Fruit fly (Drosophila melanogaster) whole organism, embryonic: ENCODE measurements around the gene MED22.

Experiments
- Bteb2 ChIP-seq: fragments of 200-800 bp; sonication (Bioruptor generic); optimal IDR thresholded peaks from 2 replicates; lab custom pipeline; 2016; ENCODE audit warnings: missing biosample characterization, missing genetic modification characterization
- CG10147 ChIP-seq: fragments of 200-800 bp; sonication (Bioruptor generic); optimal IDR thresholded peaks from 2 replicates; lab custom pipeline; 2019; ENCODE audit warnings: missing biosample characterization, mild to moderate bottlenecking, missing genetic modification characterization, moderate library complexity
- CG10209 ChIP-seq: fragments of 200-800 bp; sonication (Bioruptor generic); optimal IDR thresholded peaks from 3 replicates; lab custom pipeline; 2017; ENCODE audit warnings: missing biosample characterization, mild to moderate bottlenecking, missing genetic modification characterization, missing genetic modification reagents
- CG10543 ChIP-seq: fragments of 200-800 bp; sonication (Bioruptor generic); optimal IDR thresholded peaks from 3 replicates; lab custom pipeline; 2017; ENCODE audit warnings: missing biosample characterization, mild to moderate bottlenecking, missing genetic modification characterization, moderate library complexity
- CG12155 ChIP-seq: fragments of 200-800 bp; sonication (Bioruptor generic); optimal IDR thresholded peaks from 3 replicates; lab custom pipeline; 2016; ENCODE audit warnings: missing biosample characterization, missing genetic modification characterization
- CG13424 ChIP-seq: fragments of 200-800 bp; sonication (Bioruptor generic); optimal IDR thresholded peaks from 2 replicates; lab custom pipeline; 2019; ENCODE audit warnings: missing biosample characterization, mild to moderate bottlenecking, missing genetic modification characterization, moderate library complexity
- CG13894 ChIP-seq: fragments of 200-800 bp; sonication (Bioruptor generic); optimal IDR thresholded peaks from 3 replicates; lab custom pipeline; 2018; ENCODE audit warnings: missing biosample characterization, mild to moderate bottlenecking, missing genetic modification characterization, moderate library complexity
- CG14441 ChIP-seq: fragments of 200-800 bp; sonication (Bioruptor generic); IDR thresholded peaks from 2 replicates; pipeline ENCODE4 v1.3.6; 2022; ENCODE audit warnings: missing biosample characterization, missing genetic modification characterization
- CG17361 ChIP-seq: fragments of 200-800 bp; sonication (Bioruptor generic); IDR thresholded peaks from 3 replicates; pipeline ENCODE4 v1.3.6; 2022; ENCODE audit warnings: missing biosample characterization, missing genetic modification characterization
- CG18599 ChIP-seq: fragments of 200-800 bp; sonication (Bioruptor generic); optimal IDR thresholded peaks from 3 replicates; lab custom pipeline; 2017; ENCODE audit warnings: missing biosample characterization, missing genetic modification characterization, mild to moderate bottlenecking, moderate library complexity, missing genetic modification reagents
- CG2678 ChIP-seq: fragments of 200-800 bp; sonication (Bioruptor generic); optimal IDR thresholded peaks from 3 replicates; lab custom pipeline; 2019; ENCODE audit warnings: missing biosample characterization, mild to moderate bottlenecking, missing genetic modification characterization, moderate library complexity
- CG34376 ChIP-seq: fragments of 200-800 bp; sonication (Bioruptor generic); optimal IDR thresholded peaks from 2 replicates; lab custom pipeline; 2018; ENCODE audit warnings: missing biosample characterization, mild to moderate bottlenecking, missing genetic modification characterization
- CG4730 ChIP-seq: fragments of 200-800 bp; sonication (Bioruptor generic); IDR thresholded peaks from 2 replicates; pipeline ENCODE4 v1.3.6; 2022; ENCODE audit warnings: missing biosample characterization, missing genetic modification characterization
- CG6765 ChIP-seq: fragments of 200-800 bp; sonication (Bioruptor generic); optimal IDR thresholded peaks from 3 replicates; lab custom pipeline; 2017; ENCODE audit warnings: missing biosample characterization, mild to moderate bottlenecking, missing genetic modification characterization
- CG6813 ChIP-seq: fragments of 200-800 bp; sonication (Bioruptor generic); optimal IDR thresholded peaks from 2 replicates; lab custom pipeline; 2017; ENCODE audit warnings: missing biosample characterization, missing genetic modification characterization, mild to moderate bottlenecking, moderate library complexity, missing genetic modification reagents
- CG6854 ChIP-seq: fragments of 200-800 bp; sonication (Bioruptor generic); optimal IDR thresholded peaks from 3 replicates; lab custom pipeline; 2017; ENCODE audit warnings: missing biosample characterization, mild to moderate bottlenecking, missing genetic modification characterization
- CG7963 ChIP-seq: fragments of 200-800 bp; sonication (Bioruptor generic); IDR thresholded peaks from 3 replicates; pipeline ENCODE4 v1.3.6; 2022; ENCODE audit warnings: missing biosample characterization, missing genetic modification characterization; ENCODE audit not compliant: partially characterized antibody
- CG8924 ChIP-seq: fragments of 200-800 bp; optimal IDR thresholded peaks from 3 replicates; lab custom pipeline; 2019; ENCODE audit warnings: missing biosample characterization, mild to moderate bottlenecking, missing genetic modification characterization, moderate library complexity
- CG9727 ChIP-seq: fragments of 200-800 bp; sonication (Bioruptor generic); optimal IDR thresholded peaks from 3 replicates; lab custom pipeline; 2017; ENCODE audit warnings: missing biosample characterization, mild to moderate bottlenecking, missing genetic modification characterization
- Dek ChIP-seq: fragments of 200-800 bp; sonication (Bioruptor generic); optimal IDR thresholded peaks from 3 replicates; lab custom pipeline; 2019; ENCODE audit warnings: missing biosample characterization, mild to moderate bottlenecking, missing genetic modification characterization, moderate library complexity
- Doc3 ChIP-seq: fragments of 200-800 bp; sonication (Bioruptor generic); IDR thresholded peaks from 3 replicates; pipeline ENCODE4 v1.3.6; 2022; ENCODE audit warnings: missing biosample characterization, missing genetic modification characterization; ENCODE audit not compliant: partially characterized antibody
- Jarid2 ChIP-seq: fragments of 200-800 bp; sonication (Bioruptor generic); optimal IDR thresholded peaks from 3 replicates; lab custom pipeline; 2017; ENCODE audit warnings: mild to moderate bottlenecking, missing biosample characterization, missing genetic modification reagents, missing genetic modification characterization
- NfI ChIP-seq: fragments of 200-800 bp; sonication (Bioruptor generic); optimal IDR thresholded peaks from 3 replicates; lab custom pipeline; 2018; ENCODE audit warnings: missing biosample characterization, mild to moderate bottlenecking, missing genetic modification characterization, moderate library complexity
- Oli ChIP-seq: fragments of 200-800 bp; sonication (Bioruptor generic); optimal IDR thresholded peaks from 2 replicates; lab custom pipeline; 2018; ENCODE audit warnings: missing biosample characterization, mild to moderate bottlenecking, missing genetic modification characterization, moderate library complexity
- Optix ChIP-seq: fragments of 200-800 bp; sonication (Bioruptor generic); IDR thresholded peaks from 3 replicates; pipeline ENCODE4 v1.3.6; 2022; ENCODE audit warnings: missing biosample characterization, missing genetic modification characterization
- Ptx1 ChIP-seq: fragments of 200-800 bp; sonication (Bioruptor generic); IDR thresholded peaks from 2 replicates; pipeline ENCODE4 v1.3.6; 2022; ENCODE audit warnings: missing biosample characterization, missing genetic modification characterization
- Rfx ChIP-seq: fragments of 200-800 bp; sonication (Bioruptor generic); IDR thresholded peaks from 2 replicates; pipeline ENCODE4 v1.3.6; 2022; ENCODE audit warnings: missing biosample characterization, missing genetic modification characterization
- Xbp1 ChIP-seq: fragments of 200-800 bp; sonication (Bioruptor generic); optimal IDR thresholded peaks from 3 replicates; lab custom pipeline; 2016; ENCODE audit warnings: missing biosample characterization, mild to moderate bottlenecking, missing genetic modification characterization
- al ChIP-seq: fragments of 200-800 bp; sonication (Bioruptor generic); IDR thresholded peaks from 2 replicates; pipeline ENCODE4 v1.3.6; 2022; ENCODE audit warnings: missing biosample characterization, missing genetic modification characterization
- bcd ChIP-seq: fragments of 200-800 bp; sonication (Bioruptor generic); optimal IDR thresholded peaks from 2 replicates; lab custom pipeline; 2017; ENCODE audit warnings: missing biosample characterization, mild to moderate bottlenecking, missing genetic modification characterization
- caup ChIP-seq: fragments of 200-800 bp; sonication (Bioruptor generic); optimal IDR thresholded peaks from 3 replicates; lab custom pipeline; 2017; ENCODE audit warnings: missing biosample characterization, mild to moderate bottlenecking, missing genetic modification characterization, moderate library complexity; ENCODE audit not compliant: severe bottlenecking
- dmrt99B ChIP-seq: fragments of 200-800 bp; sonication (Bioruptor generic); optimal IDR thresholded peaks from 2 replicates; lab custom pipeline; 2018; ENCODE audit warnings: missing biosample characterization, mild to moderate bottlenecking, missing genetic modification characterization, moderate library complexity
- dysf ChIP-seq: fragments of 200-800 bp; sonication (Bioruptor generic); IDR thresholded peaks from 3 replicates; pipeline ENCODE4 v1.3.6; 2022; ENCODE audit warnings: missing biosample characterization, missing genetic modification characterization
- exex ChIP-seq: fragments of 200-800 bp; sonication (Bioruptor generic); optimal IDR thresholded peaks from 4 replicates; lab custom pipeline; 2018; ENCODE audit warnings: missing biosample characterization, mild to moderate bottlenecking, missing genetic modification characterization, moderate library complexity
- gce ChIP-seq: fragments of 200-800 bp; sonication (Bioruptor generic); IDR thresholded peaks from 3 replicates; pipeline ENCODE4 v1.3.6; 2022; ENCODE audit warnings: missing biosample characterization, missing genetic modification characterization
- gro ChIP-seq: fragments of 200-800 bp; sonication (Bioruptor generic); optimal IDR thresholded peaks from 2 replicates; lab custom pipeline; 2016; ENCODE audit warnings: missing biosample characterization, missing genetic modification characterization
- kni ChIP-seq: fragments of 200-800 bp; sonication (Bioruptor generic); optimal IDR thresholded peaks from 3 replicates; lab custom pipeline; 2017; ENCODE audit warnings: mild to moderate bottlenecking, missing biosample characterization, missing genetic modification reagents, missing genetic modification characterization
- lab ChIP-seq: fragments of 200-800 bp; sonication (Bioruptor generic); optimal IDR thresholded peaks from 3 replicates; lab custom pipeline; 2017; ENCODE audit warnings: missing biosample characterization, missing genetic modification characterization, mild to moderate bottlenecking, moderate library complexity, missing genetic modification reagents
- org-1 ChIP-seq: fragments of 200-800 bp; sonication (Bioruptor generic); optimal IDR thresholded peaks from 2 replicates; lab custom pipeline; 2017; ENCODE audit warnings: missing biosample characterization, missing genetic modification characterization
- phol ChIP-seq: fragments of 200-800 bp; sonication (Bioruptor generic); optimal IDR thresholded peaks from 3 replicates; lab custom pipeline; 2018; ENCODE audit warnings: missing biosample characterization, mild to moderate bottlenecking, missing genetic modification characterization, moderate library complexity
- rib ChIP-seq: fragments of 200-800 bp; sonication (Bioruptor generic); IDR thresholded peaks from 2 replicates; pipeline ENCODE4 v1.3.6; 2022; ENCODE audit warnings: missing biosample characterization, missing genetic modification characterization
- sc ChIP-seq, 3 experiments: fragments of >200 bp in 2 of 3; fragments of 200-800 bp in 1 of 3; sonication (Bioruptor generic) in 1 of 3; optimal IDR thresholded peaks; 2 replicates in 2 of 3; 3 replicates in 1 of 3; lab custom pipeline; 2017; ENCODE audit warnings: mild to moderate bottlenecking in 1 of 3, missing biosample characterization in 1 of 3, missing genetic modification characterization in 1 of 3, missing genetic modification reagents in 1 of 3
- slou ChIP-seq: fragments of 200-800 bp; sonication (Bioruptor generic); optimal IDR thresholded peaks from 3 replicates; lab custom pipeline; 2016; ENCODE audit warnings: missing biosample characterization, missing genetic modification characterization
- sug ChIP-seq: fragments of 200-800 bp; optimal IDR thresholded peaks from 2 replicates; lab custom pipeline; 2019; ENCODE audit warnings: missing biosample characterization, mild to moderate bottlenecking, missing genetic modification characterization, moderate library complexity
- tap ChIP-seq: fragments of 200-800 bp; optimal IDR thresholded peaks from 3 replicates; lab custom pipeline; 2019; ENCODE audit warnings: missing biosample characterization, mild to moderate bottlenecking, missing genetic modification characterization, moderate library complexity
- unpg ChIP-seq: fragments of 200-800 bp; sonication (Bioruptor generic); optimal IDR thresholded peaks from 3 replicates; lab custom pipeline; 2018; ENCODE audit warnings: missing biosample characterization, mild to moderate bottlenecking, missing genetic modification characterization, moderate library complexity

MED22 gene

DNA sequence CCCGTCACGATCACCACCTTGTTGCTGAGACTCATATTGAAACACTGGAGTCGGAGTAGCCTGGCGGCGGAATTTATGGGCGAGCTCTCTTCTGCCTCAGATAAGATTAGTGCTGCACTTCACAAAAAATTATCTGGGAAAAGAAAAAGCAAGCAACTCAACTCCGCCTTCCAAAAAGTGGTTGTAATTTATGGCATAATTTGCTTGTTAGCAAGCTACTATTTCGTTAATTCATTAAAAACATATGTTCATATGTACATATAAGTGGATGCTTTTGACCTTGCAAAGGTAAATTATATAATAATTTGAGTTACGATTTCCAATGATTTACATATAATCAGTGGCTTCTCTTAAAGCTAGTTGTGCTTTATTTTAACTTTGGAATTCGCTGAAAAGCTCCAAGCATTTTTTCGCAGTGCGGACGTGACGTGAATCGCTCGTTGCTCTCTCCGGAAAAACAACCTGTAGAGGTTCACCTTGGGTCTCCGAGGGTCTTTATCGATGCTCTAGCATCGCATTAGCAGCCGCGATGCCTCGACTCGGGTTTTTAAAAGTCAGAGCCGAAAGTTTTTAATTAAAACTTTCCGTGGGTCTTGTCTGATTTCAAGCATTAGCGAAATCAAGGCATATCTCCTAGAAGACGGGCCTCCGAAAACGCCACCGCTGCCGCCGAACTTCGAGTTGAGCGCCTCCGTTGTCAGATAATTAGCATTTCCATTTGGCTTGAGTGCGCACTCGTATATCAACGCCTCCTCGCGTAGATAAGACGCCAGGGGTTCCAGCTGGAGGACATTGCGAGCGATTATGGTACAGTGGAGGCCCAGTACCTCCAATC lies 19.7 kb downstream of the MED22 start, which contains the start of gene CG3699 (continued):
- peak; percentile 51 for TF ChIP-seq CG8924
- peak; percentile 44 for TF ChIP-seq unpg
- 0 out of 2 replicates have a peak, but pooled peaks have one; percentile 25 for TF ChIP-seq rib (GFP tag; lab: Robert Waterston, UW)
- TF ChIP-seq lab = peak; percentile 67
- peak; percentile 30 for TF ChIP-seq CG13894 (tag; lab: Kevin White, UChicago)
- no peak for TF ChIP-seq Bteb2 (GFP tag; lab: Kevin White, UChicago)
- TF ChIP-seq CG6813 (GFP tag; lab: Kevin White, UChicago) = peak; percentile 20
- TF ChIP-seq tap (tag; lab: Kevin White, UChicago) = no peak
- TF ChIP-seq CG34376 (GFP tag; lab: Kevin White, UChicago) = peak; percentile 29
- no peak for TF ChIP-seq kni (GFP tag; lab: Kevin White, UChicago)
- TF ChIP-seq dysf = peak; percentile 65; the same call in 2 of the 3 replicates
- 0 out of 2 replicates have a peak, but pooled peaks have one; percentile 10 for TF ChIP-seq CG14441 (GFP tag; lab: Robert Waterston, UW)
- TF ChIP-seq Jarid2 (GFP tag; lab: Kevin White, UChicago) = peak; percentile 27
- TF ChIP-seq CG6854 (GFP tag; lab: Kevin White, UChicago) = peak; percentile 46
- TF ChIP-seq phol (tag; lab: Kevin White, UChicago) = peak; percentile 14
- TF ChIP-seq sc (optimal IDR thresholded peaks at IDR 0.05; lab: Kevin White, UChicago) = no peak
- TF ChIP-seq sc (GFP tag; optimal IDR thresholded peaks at IDR 0.05; lab: Kevin White, UChicago) = no peak
- TF ChIP-seq CG2678 (tag; lab: Kevin White, UChicago) = peak; percentile 77
- TF ChIP-seq Optix (GFP tag; lab: Robert Waterston, UW) = no peak
- peak; percentile 75 for TF ChIP-seq CG18599 (GFP tag; lab: Kevin White, UChicago)
- peak; percentile 45 for TF ChIP-seq dmrt99B (tag; lab: Kevin White, UChicago)
- TF ChIP-seq Doc3 (GFP tag; lab: Robert Waterston, UW) = no peak
- no peak for TF ChIP-seq CG6765 (GFP tag; lab: Kevin White, UChicago)
- TF ChIP-seq CG10543 = peak; percentile 44
- peak; percentile 52 for TF ChIP-seq CG10209 (GFP tag; lab: Kevin White, UChicago)
- TF ChIP-seq caup (GFP tag; lab: Kevin White, UChicago) = peak; percentile 3
- TF ChIP-seq CG13424 (tag; lab: Kevin White, UChicago) = peak; percentile 58
- TF ChIP-seq gce (GFP tag; lab: Robert Waterston, UW) = no peak
- peak; percentile 39 for TF ChIP-seq Xbp1
- TF ChIP-seq exex (tag; lab: Kevin White, UChicago) = peak; percentile 73
- TF ChIP-seq CG9727 (GFP tag; lab: Kevin White, UChicago) = peak; percentile 37
- peak; percentile 30 for TF ChIP-seq bcd (GFP tag; lab: Kevin White, UChicago)
- no peak for TF ChIP-seq CG7963 (GFP tag; lab: Robert Waterston, UW)
- TF ChIP-seq CG12155 (GFP tag; lab: Kevin White, UChicago) = peak; percentile 35
- TF ChIP-seq slou = no peak
- TF ChIP-seq gro (GFP tag; lab: Kevin White, UChicago) = peak; percentile 20
- TF ChIP-seq Dek (tag; lab: Kevin White, UChicago) = peak; percentile 7
- peak; percentile 55 for TF ChIP-seq Oli
- TF ChIP-seq CG17361 (GFP tag; lab: Robert Waterston, UW) = peak; percentile 51; the same call in 2 of the 3 replicates
- peak; percentile 31 for TF ChIP-seq NfI
- peak; percentile 52 for TF ChIP-seq Ptx1 (GFP tag; lab: Robert Waterston, UW)
- TF ChIP-seq CG4730 (GFP tag; lab: Robert Waterston, UW) = no peak
- peak; percentile 20 for TF ChIP-seq CG10147 (GFP tag; lab: Kevin White, UChicago)
- TF ChIP-seq org-1 (GFP tag; lab: Kevin White, UChicago) = peak; percentile 19
- TF ChIP-seq al (GFP tag; lab: Robert Waterston, UW) = peak; percentile 32; the same call in 1 of the 2 replicates
- peak; percentile 82 for TF ChIP-seq sug (tag; lab: Kevin White, UChicago)
- no peak; the same call in none of the 2 replicates for TF ChIP-seq Rfx (GFP tag; lab: Robert Waterston, UW)
